Worm (Caenorhabditis elegans): ENCODE data around the gene srh-113.

The srh-113 gene

ce11 chrV:17182045-17182444 is 30.8 kb upstream of the srh-113 start, which contains the start of gene srh-159:
Gene srh-159 (plus strand): TSS chrV:17182345.
- TF ChIP-seq madf-10 (tag; optimal IDR thresholded peaks at IDR 0.05) (no peak), bed-1 (GFP tag; IDR thresholded peaks at IDR 0.05) (no peak), dpl-1 (GFP tag; optimal IDR thresholded peaks at IDR 0.05) (no peak), egrh-3 (GFP tag; IDR thresholded peaks at IDR 0.05) (no peak), attf-3 (GFP tag; conservative IDR thresholded peaks at IDR 0.05) (no peak), pha-4 (tag; optimal IDR thresholded peaks at IDR 0.05) (no peak), xnd-1 (tag; optimal IDR thresholded peaks at IDR 0.05) (no peak), F23B12.7 (tag; optimal IDR thresholded peaks at IDR 0.05; ENCODE audit: insufficient read depth) (no peak), ekl-4 (GFP tag; IDR thresholded peaks at IDR 0.05) (no peak), chd-7 (tag; optimal IDR thresholded peaks at IDR 0.05) (no peak), Y67H2A.10 (GFP tag; conservative IDR thresholded peaks at IDR 0.05) (no peak), die-1 (tag; optimal IDR thresholded peaks at IDR 0.05) (no peak), hmg-20 (GFP tag; IDR thresholded peaks at IDR 0.05) (no peak), aptf-2 (GFP tag; conservative IDR thresholded peaks at IDR 0.05) (no peak), rcor-1 (GFP tag; IDR thresholded peaks at IDR 0.05) (no peak)

- TF ChIP-seq cebp-2 (GFP tag; IDR thresholded peaks at IDR 0.05) (no peak), F22D6.2 (tag; optimal IDR thresholded peaks at IDR 0.05) (no peak), him-1 (tag; optimal IDR thresholded peaks at IDR 0.05) (no peak), lsy-27 (tag; optimal IDR thresholded peaks at IDR 0.05; ENCODE audit: borderline replicate concordance, insufficient read depth) (no peak)
Observed at ce11 chrV:17190399-17190798, 22.4 kb upstream of the srh-113 start, which contains the start of gene str-199. Gene str-199 (minus strand): TSS chrV:17190499.

- TF ChIP-seq somi-1 (GFP tag; optimal IDR thresholded peaks at IDR 0.05) (no peak), him-1 (tag; optimal IDR thresholded peaks at IDR 0.05) (no peak)
Observed at ce11 chrV:17192238-17192637, 20.6 kb upstream of the srh-113 start, which contains the start of gene srz-47. Gene srz-47 (minus strand): TSS chrV:17192338.

ce11 chrV:17198926-17199325 is 13.9 kb upstream of the srh-113 start, which contains the start of gene srz-96:
Gene srz-96 (plus strand): TSS chrV:17199226.
- TF ChIP-seq rpc-1 (optimal IDR thresholded peaks at IDR 0.05) (no peak), rpc-1 (tag; optimal IDR thresholded peaks at IDR 0.05) (no peak), mcd-1 (GFP tag; IDR thresholded peaks at IDR 0.05) (no peak)

ce11 chrV:17201847-17202246 is 11.0 kb upstream of the srh-113 start, which contains the start of gene Y68A4A.10:
Gene Y68A4A.10 (plus strand): TSS chrV:17202147.
- TF ChIP-seq ztf-28 (GFP tag; IDR thresholded peaks at IDR 0.05), result no peak
- TF ChIP-seq nfyb-1 (GFP tag; IDR thresholded peaks at IDR 0.05), result no peak
- TF ChIP-seq xnd-1 (tag; optimal IDR thresholded peaks at IDR 0.05), result no peak
- TF ChIP-seq athp-1 (tag; optimal IDR thresholded peaks at IDR 0.05), result no peak
- no peak for TF ChIP-seq egl-18 (GFP tag; IDR thresholded peaks at IDR 0.05)
- TF ChIP-seq aptf-2 (GFP tag; conservative IDR thresholded peaks at IDR 0.05), result no peak
- no peak for TF ChIP-seq rec-8 (tag; optimal IDR thresholded peaks at IDR 0.05)
- no peak for TF ChIP-seq mes-4 (tag; optimal IDR thresholded peaks at IDR 0.05)
- no peak for TF ChIP-seq pbrm-1 (GFP tag; IDR thresholded peaks at IDR 0.05)

ce11 chrV:17206469-17206868 is 6.4 kb upstream of the srh-113 start:
- TF ChIP-seq ztf-18 (tag; optimal IDR thresholded peaks at IDR 0.05), result no peak
- TF ChIP-seq B0035.1 (tag; optimal IDR thresholded peaks at IDR 0.05), result no peak
- no peak for TF ChIP-seq snpc-4 (GFP tag; optimal IDR thresholded peaks at IDR 0.05)
- TF ChIP-seq snpc-4 (tag; optimal IDR thresholded peaks at IDR 0.05), result peak in 1 of 4 experiments; percentile 31
- TF ChIP-seq zfh-2 (GFP tag; conservative IDR thresholded peaks at IDR 0.05), result peak; percentile 92
- no peak for TF ChIP-seq F55B11.4 (tag; optimal IDR thresholded peaks at IDR 0.05; ENCODE audit: borderline replicate concordance, insufficient read depth)
- 0 out of 2 replicates have a peak, but pooled peaks have one; percentile 48 for TF ChIP-seq madf-3 (GFP tag; IDR thresholded peaks at IDR 0.05)
- no peak for TF ChIP-seq pha-4 (tag; optimal IDR thresholded peaks at IDR 0.05)
- TF ChIP-seq attf-3 (GFP tag; conservative IDR thresholded peaks at IDR 0.05), result 0 out of 2 replicates have a peak, but pooled peaks have one; percentile 11
- TF ChIP-seq ztf-28 (GFP tag; IDR thresholded peaks at IDR 0.05), result no peak
